Fruit fly (Drosophila melanogaster): ENCODE data around the gene wgn.
A peak's percentile ranks its signal among the peaks of the same experiment; 100 is the strongest.

wgn gene

DNA sequence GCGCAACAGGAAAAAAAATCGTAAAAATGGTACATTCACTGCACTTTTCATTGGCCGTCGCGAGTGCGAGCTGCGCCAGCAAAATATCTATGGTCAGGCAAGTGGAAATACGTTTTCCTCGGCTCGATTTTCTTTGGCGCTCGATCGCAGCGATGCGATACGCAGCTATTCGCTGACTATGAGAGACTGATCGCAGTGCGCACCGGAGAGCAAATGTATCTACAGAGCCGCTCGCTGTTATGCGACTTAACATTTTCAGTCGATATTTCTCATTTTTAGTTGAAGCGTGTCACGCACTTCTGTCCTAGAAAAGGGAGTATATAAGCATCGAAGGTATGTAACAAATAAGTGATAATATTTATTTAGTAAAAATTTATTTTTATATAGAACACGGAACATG is at the start of gene wgn:
Gene wgn, minus strand, starts transcription at position 193 of the 400 bp plus-strand sequence.
- TF ChIP-seq svp (GFP tag) (peak; percentile 33), eg (GFP tag; IDR thresholded peaks at IDR 0.05) (peak; percentile 58; the same call in 2 of the 3 replicates), Met (GFP tag; optimal IDR thresholded peaks at IDR 0.05) (no peak), OdsH (GFP tag; optimal IDR thresholded peaks at IDR 0.05) (no peak), Hr39 (GFP tag; optimal IDR thresholded peaks at IDR 0.05) (no peak), CG6276 (GFP tag; optimal IDR thresholded peaks at IDR 0.05) (peak; percentile 29), CG9139 (GFP tag; optimal IDR thresholded peaks at IDR 0.05) (no peak), Lpt (GFP tag; optimal IDR thresholded peaks at IDR 0.05) (no peak), CG15336 (GFP tag; IDR thresholded peaks at IDR 0.05) (peak; percentile 45; the same call in 1 of the 2 replicates), esn (GFP tag; optimal IDR thresholded peaks at IDR 0.05) (no peak), Blimp-1 (GFP tag; optimal IDR thresholded peaks at IDR 0.05) (no peak), CG7368 (GFP tag; optimal IDR thresholded peaks at IDR 0.05) (no peak), pdm3 (GFP tag; optimal IDR thresholded peaks at IDR 0.05) (no peak), CG32006 (GFP tag; optimal IDR thresholded peaks at IDR 0.05) (no peak), fkh (GFP tag; optimal IDR thresholded peaks at IDR 0.05) (no peak), cyc (GFP tag; optimal IDR thresholded peaks at IDR 0.05) (no peak), Ets21C (GFP tag; optimal IDR thresholded peaks at IDR 0.05) (no peak), net (GFP tag; optimal IDR thresholded peaks at IDR 0.05) (peak; percentile 6), CG8632 (GFP tag; optimal IDR thresholded peaks at IDR 0.05) (no peak), dsx (GFP tag; optimal IDR thresholded peaks at IDR 0.05; ENCODE audit: poor library complexity, severe bottlenecking) (no peak), CG31627 (GFP tag; optimal IDR thresholded peaks at IDR 0.05) (no peak), Sox102F (GFP tag; optimal IDR thresholded peaks at IDR 0.05) (no peak), CG4318 (GFP tag; optimal IDR thresholded peaks at IDR 0.05) (no peak), CG8119 (GFP tag; IDR thresholded peaks at IDR 0.05) (peak; percentile 41; the same call in 1 of the 3 replicates), salr (GFP tag; optimal IDR thresholded peaks at IDR 0.05) (no peak), Eip75B (GFP tag; optimal IDR thresholded peaks at IDR 0.05) (no peak), CG3919 (GFP tag; optimal IDR thresholded peaks at IDR 0.05) (no peak), CG34406 (GFP tag; optimal IDR thresholded peaks at IDR 0.05) (no peak), CG16779 (tag; optimal IDR thresholded peaks at IDR 0.05) (peak; percentile 18), CG1621 (tag; optimal IDR thresholded peaks at IDR 0.05) (no peak), Eip93F (GFP tag; optimal IDR thresholded peaks at IDR 0.05) (peak; percentile 23), lz (GFP tag; optimal IDR thresholded peaks at IDR 0.05) (no peak), acj6 (GFP tag; optimal IDR thresholded peaks at IDR 0.05) (no peak), Eip78C (GFP tag) (no peak), CG6792 (GFP tag; optimal IDR thresholded peaks at IDR 0.05) (no peak), Hr4 (GFP tag; optimal IDR thresholded peaks at IDR 0.05) (no peak), achi (GFP tag; optimal IDR thresholded peaks at IDR 0.05) (no peak), CG6808 (GFP tag; optimal IDR thresholded peaks at IDR 0.05) (peak; percentile 13), vri (GFP tag; optimal IDR thresholded peaks at IDR 0.05) (no peak), CG8319 (GFP tag; optimal IDR thresholded peaks at IDR 0.05) (no peak), CG11762 (GFP tag; optimal IDR thresholded peaks at IDR 0.05; ENCODE audit: insufficient read depth) (no peak), Sox14 (GFP tag; optimal IDR thresholded peaks at IDR 0.05) (no peak), CG10669 (GFP tag; optimal IDR thresholded peaks at IDR 0.05) (no peak), Hr38 (GFP tag; optimal IDR thresholded peaks at IDR 0.05) (no peak), Gug (GFP tag; IDR thresholded peaks at IDR 0.05) (no peak), fd59A (GFP tag; optimal IDR thresholded peaks at IDR 0.05) (no peak), Sox15 (GFP tag; optimal IDR thresholded peaks at IDR 0.05) (no peak), topi (GFP tag; optimal IDR thresholded peaks at IDR 0.05) (no peak), ss (GFP tag; optimal IDR thresholded peaks at IDR 0.05) (no peak), Ets96B (tag; optimal IDR thresholded peaks at IDR 0.05) (no peak)
